Worm (Caenorhabditis elegans) whole organism, mixed stage, embryonic: ENCODE measurements around the gene ora-1.

Source experiments
- blmp-1 ChIP-seq: fragments of 150-350 bp; optimal IDR thresholded peaks from 2 replicates; lab custom pipeline; 2014; ENCODE audit warnings: missing biosample characterization, missing genetic modification characterization
- ces-1 ChIP-seq: fragments of 150-350 bp; optimal IDR thresholded peaks from 2 replicates; lab custom pipeline; 2014; ENCODE audit warnings: missing biosample characterization, missing genetic modification reagents, missing genetic modification characterization
- flh-1 ChIP-seq: fragments of 200-800 bp; sonication (Bioruptor generic); optimal IDR thresholded peaks from 2 replicates; lab custom pipeline; 2018; ENCODE audit warnings: mild to moderate bottlenecking, missing genetic modification characterization, moderate library complexity, missing compliant biosample characterization
- lin-13 ChIP-seq: fragments of 150-350 bp; optimal IDR thresholded peaks from 2 replicates; lab custom pipeline; 2014; ENCODE audit warnings: missing biosample characterization, missing genetic modification characterization
- lin-32 ChIP-seq: fragments of 200-800 bp; sonication (Bioruptor generic); optimal IDR thresholded peaks from 2 replicates; lab custom pipeline; 2018; ENCODE audit warnings: mild to moderate bottlenecking, missing genetic modification characterization, missing compliant biosample characterization
- lsy-2 ChIP-seq: fragments of 150-350 bp; optimal IDR thresholded peaks from 2 replicates; lab custom pipeline; 2014; ENCODE audit warnings: missing biosample characterization, missing genetic modification characterization
- nhr-12 ChIP-seq: fragments of 150-350 bp; optimal IDR thresholded peaks from 2 replicates; lab custom pipeline; 2014; ENCODE audit warnings: missing biosample characterization, missing genetic modification characterization
- nhr-2 ChIP-seq: fragments of 150-350 bp; optimal IDR thresholded peaks from 2 replicates; lab custom pipeline; 2014; ENCODE audit warnings: missing biosample characterization, missing genetic modification characterization
- nhr-237 ChIP-seq: fragments of 150-350 bp; optimal IDR thresholded peaks from 2 replicates; lab custom pipeline; 2014; ENCODE audit warnings: missing biosample characterization, missing genetic modification characterization
- nhr-28 ChIP-seq: fragments of 150-350 bp; optimal IDR thresholded peaks from 2 replicates; lab custom pipeline; 2014; ENCODE audit warnings: missing biosample characterization, missing genetic modification characterization
- pha-4 ChIP-seq: fragments of 150-350 bp; optimal IDR thresholded peaks from 2 replicates; lab custom pipeline; 2018; ENCODE audit warnings: missing biosample characterization, missing genetic modification reagents, missing genetic modification characterization
- sem-2 ChIP-seq: fragments of 200-800 bp; sonication (Bioruptor generic); optimal IDR thresholded peaks from 2 replicates; lab custom pipeline; 2018; ENCODE audit warnings: mild to moderate bottlenecking, missing genetic modification characterization, missing compliant biosample characterization
- snpc-4 ChIP-seq: fragments of 150-350 bp; optimal IDR thresholded peaks from 2 replicates; lab custom pipeline; 2014; ENCODE audit warnings: missing biosample characterization, missing genetic modification characterization
- unc-62 ChIP-seq: fragments of 150-350 bp; optimal IDR thresholded peaks from 2 replicates; lab custom pipeline; 2014; ENCODE audit warnings: missing biosample characterization, missing genetic modification reagents, missing genetic modification characterization

- TF ChIP-seq lin-13 (tag; lab: Kevin White, UChicago) = no peak
- no peak for TF ChIP-seq unc-62 (GFP tag; lab: Kevin White, UChicago)
- TF ChIP-seq lsy-2 = no peak
- no peak for TF ChIP-seq nhr-12 (tag; lab: Kevin White, UChicago)
- no peak for TF ChIP-seq flh-1 (GFP tag; lab: Kevin White, UChicago)
- TF ChIP-seq nhr-2 (tag; lab: Kevin White, UChicago) = no peak
- TF ChIP-seq pha-4 (tag; lab: Kevin White, UChicago) = no peak
- no peak for TF ChIP-seq snpc-4
- no peak for TF ChIP-seq nhr-237
- TF ChIP-seq nhr-28 = no peak
- TF ChIP-seq blmp-1 (tag; lab: Kevin White, UChicago) = no peak
- TF ChIP-seq ces-1 (GFP tag; lab: Kevin White, UChicago) = no peak
- no peak for TF ChIP-seq lin-32 (GFP tag; lab: Kevin White, UChicago)
- no peak for TF ChIP-seq sem-2 (GFP tag; lab: Kevin White, UChicago)
Measured at ce11 chrIV:7958092-7958491, 19.6 kb upstream of the ora-1 start.
